Worm (Caenorhabditis elegans) whole organism, dauer: Measurements from ENCODE around the gene ZK899.2.
"Not testable (repeated sequence)": the region's sequence is repeated elsewhere in the genome, so short reads cannot be mapped to it uniquely, and the experiment has no call there.

ENCODE experiments used
- unc-62 ChIP-seq: sonication (generic microtip); optimal IDR thresholded peaks from 2 replicates; lab custom pipeline; 2017; ENCODE audit warnings: missing biosample characterization, missing genetic modification reagents, missing genetic modification characterization

ZK899.2 gene

ce11 chrX:9451944-9452453 is at the start of gene ZK899.2:
ZK899.2 (minus strand) TSS chrX:9451994.
- no peak for TF ChIP-seq unc-62 (GFP tag; lab: Kevin White, UChicago)

ce11 chrX:9499355-9499754 is 47.6 kb upstream of the ZK899.2 start:
- TF ChIP-seq unc-62 (GFP tag; lab: Kevin White, UChicago), result no peak

- TF ChIP-seq unc-62 (GFP tag; lab: Kevin White, UChicago), result no peak
These were observed 42.9 kb upstream of the ZK899.2 start for ce11 chrX:9494661-9495060.

- TF ChIP-seq unc-62 (GFP tag; lab: Kevin White, UChicago), result no peak
These were observed 39.6 kb upstream of the ZK899.2 start for ce11 chrX:9491439-9491838.

ce11 chrX:9489578-9489977 is 37.8 kb upstream of the ZK899.2 start:
- no peak for TF ChIP-seq unc-62 (GFP tag; lab: Kevin White, UChicago)

ce11 chrX:9486160-9486559 is 34.4 kb upstream of the ZK899.2 start:
- TF ChIP-seq unc-62 (GFP tag; lab: Kevin White, UChicago), result no peak

ce11 chrX:9483754-9484153 is 32.0 kb upstream of the ZK899.2 start:
- no peak for TF ChIP-seq unc-62 (GFP tag; lab: Kevin White, UChicago)

ce11 chrX:9476752-9477151 is 25.0 kb upstream of the ZK899.2 start:
- no peak for TF ChIP-seq unc-62 (GFP tag; lab: Kevin White, UChicago)

- TF ChIP-seq unc-62 (GFP tag; lab: Kevin White, UChicago), result no peak
These were observed 20.4 kb upstream of the ZK899.2 start, which contains the start of gene gap-2 for ce11 chrX:9472170-9472569. gap-2 (plus strand) TSS chrX:9472470.

ce11 chrX:9467573-9467972 is 15.8 kb upstream of the ZK899.2 start:
- TF ChIP-seq unc-62 (GFP tag; lab: Kevin White, UChicago), result no peak

ce11 chrX:9465722-9466132 is 13.9 kb upstream of the ZK899.2 start:
- peak; percentile 65 for TF ChIP-seq unc-62 (GFP tag; lab: Kevin White, UChicago)

ce11 chrX:9463045-9463444 is 11.3 kb upstream of the ZK899.2 start, which contains the start of gene ZK899.6:
ZK899.6 (plus strand) TSS chrX:9463345.
- not testable (repeated sequence) for TF ChIP-seq unc-62 (GFP tag; lab: Kevin White, UChicago)

ce11 chrX:9460834-9461233 is 9.0 kb upstream of the ZK899.2 start, which contains the start of gene ZK899.5:
ZK899.5 (minus strand) TSS chrX:9460934.
- not testable (repeated sequence) for TF ChIP-seq unc-62 (GFP tag; lab: Kevin White, UChicago)

ce11 chrX:9458142-9458541 is 6.3 kb upstream of the ZK899.2 start, which contains the start of gene tba-8:
tba-8 (minus strand) TSS chrX:9458348.
- no peak for TF ChIP-seq unc-62 (GFP tag; lab: Kevin White, UChicago)

ce11 chrX:9456579-9456978 is 4.8 kb upstream of the ZK899.2 start:
- TF ChIP-seq unc-62 (GFP tag; lab: Kevin White, UChicago), result no peak

ce11 chrX:9452483-9453198 is 847 bp upstream of the ZK899.2 start, which contains the start of gene ZK899.3:
ZK899.3 (plus strand) TSS chrX:9453148.
- no peak for TF ChIP-seq unc-62 (GFP tag; lab: Kevin White, UChicago)

- no peak for TF ChIP-seq unc-62 (GFP tag; lab: Kevin White, UChicago)
These were observed 2.5 kb downstream of the ZK899.2 start, which contains the start of gene ZK899.7 for ce11 chrX:9449330-9449729. ZK899.7 (minus strand) TSS chrX:9449430.
